Worm (Caenorhabditis elegans): Measurements from ENCODE around the gene clc-4.

DNA sequence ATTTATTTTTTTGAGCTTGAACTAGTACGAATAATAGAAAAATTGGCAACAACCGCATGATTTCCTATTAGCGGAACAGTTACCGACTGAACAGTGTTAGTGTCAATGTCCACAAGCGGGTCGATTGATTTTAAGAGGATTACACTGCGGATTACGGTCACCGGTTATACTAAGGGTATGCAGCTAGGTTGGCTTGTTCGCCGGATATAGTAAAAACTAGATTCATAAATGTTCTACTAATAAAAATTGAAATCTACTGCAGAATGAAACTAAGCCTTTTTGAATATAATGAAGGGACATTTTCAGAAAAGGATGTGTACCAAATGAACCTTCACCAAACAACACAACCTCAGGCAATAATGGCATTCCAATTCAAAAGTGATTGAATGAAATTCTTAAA is 26.1 kb downstream of the clc-4 start, which contains the start of gene R07A4.4:
- TF ChIP-seq sdc-2 (tag; optimal IDR thresholded peaks at IDR 0.05) (no peak), pag-3 (tag; optimal IDR thresholded peaks at IDR 0.05; ENCODE audit: borderline replicate concordance) (no peak), ama-1 (optimal IDR thresholded peaks at IDR 0.05) (no peak), ceh-24 (tag; optimal IDR thresholded peaks at IDR 0.05) (no peak), hlh-15 (tag; optimal IDR thresholded peaks at IDR 0.05) (no peak), rnt-1 (tag; optimal IDR thresholded peaks at IDR 0.05) (no peak), ceh-34 (tag; optimal IDR thresholded peaks at IDR 0.05) (no peak), unc-3 (GFP tag; conservative IDR thresholded peaks at IDR 0.05) (no peak), unc-3 (tag; optimal IDR thresholded peaks at IDR 0.05) (no peak)

All from whole organism, late embryonic.